Fruit fly (Drosophila melanogaster) whole organism, prepupa: ENCODE results near the gene Spn85F.

Source experiments
- CG10631 ChIP-seq: fragments of 200-800 bp; sonication (Bioruptor generic); optimal IDR thresholded peaks from 2 replicates; lab custom pipeline; 2016; ENCODE audit warnings: missing biosample characterization, missing genetic modification characterization
- CG10669 ChIP-seq: fragments of 200-800 bp; sonication (Bioruptor generic); optimal IDR thresholded peaks from 3 replicates; lab custom pipeline; 2018; ENCODE audit warnings: missing biosample characterization, mild to moderate bottlenecking, missing genetic modification characterization, moderate library complexity
- CG11294 ChIP-seq: fragments of 200-800 bp; sonication (Bioruptor generic); IDR thresholded peaks from 2 replicates; pipeline ENCODE4 v1.3.6; 2022; ENCODE audit warnings: missing biosample characterization, missing genetic modification characterization
- CG15336 ChIP-seq: fragments of 200-800 bp; sonication (Bioruptor generic); IDR thresholded peaks from 2 replicates; pipeline ENCODE4 v1.3.6; 2022; ENCODE audit warnings: missing biosample characterization, missing genetic modification characterization
- CG1621 ChIP-seq: fragments of 200-800 bp; sonication (Bioruptor generic); optimal IDR thresholded peaks from 3 replicates; lab custom pipeline; 2018; ENCODE audit warnings: missing biosample characterization, mild to moderate bottlenecking, missing genetic modification characterization
- CG16779 ChIP-seq: fragments of 200-800 bp; sonication (Bioruptor generic); optimal IDR thresholded peaks from 3 replicates; lab custom pipeline; 2017; ENCODE audit warnings: missing biosample characterization, mild to moderate bottlenecking, missing genetic modification characterization
- CG3032 ChIP-seq: fragments of 200-800 bp; optimal IDR thresholded peaks from 2 replicates; lab custom pipeline; 2019; ENCODE audit warnings: missing biosample characterization, mild to moderate bottlenecking, missing genetic modification characterization, moderate library complexity
- CG31627 ChIP-seq: fragments of 200-800 bp; sonication (Bioruptor generic); optimal IDR thresholded peaks from 3 replicates; lab custom pipeline; 2016; ENCODE audit warnings: missing biosample characterization, missing genetic modification characterization
- CG34406 ChIP-seq: fragments of 200-800 bp; sonication (Bioruptor generic); optimal IDR thresholded peaks from 3 replicates; lab custom pipeline; 2016; ENCODE audit warnings: missing biosample characterization, missing genetic modification characterization
- CG3919 ChIP-seq: fragments of 200-800 bp; sonication (Bioruptor generic); optimal IDR thresholded peaks from 3 replicates; lab custom pipeline; 2016; ENCODE audit warnings: missing biosample characterization, missing genetic modification characterization
- CG4318 ChIP-seq: fragments of 200-800 bp; sonication (Bioruptor generic); optimal IDR thresholded peaks from 3 replicates; lab custom pipeline; 2017; ENCODE audit warnings: missing biosample characterization, mild to moderate bottlenecking, missing genetic modification characterization
- CG6276 ChIP-seq: fragments of 200-800 bp; sonication (Bioruptor generic); optimal IDR thresholded peaks from 2 replicates; lab custom pipeline; 2017; ENCODE audit warnings: missing biosample characterization, mild to moderate bottlenecking, missing genetic modification characterization
- CG6792 ChIP-seq: fragments of 200-800 bp; sonication (Bioruptor generic); optimal IDR thresholded peaks from 3 replicates; lab custom pipeline; 2016; ENCODE audit warnings: missing biosample characterization, missing genetic modification characterization
- CG6808 ChIP-seq: fragments of 200-800 bp; sonication (Bioruptor generic); optimal IDR thresholded peaks from 3 replicates; lab custom pipeline; 2017; ENCODE audit warnings: missing biosample characterization, missing genetic modification characterization, mild to moderate bottlenecking, moderate library complexity, missing genetic modification reagents
- Eip75B ChIP-seq: fragments of 200-800 bp; sonication (Bioruptor generic); optimal IDR thresholded peaks from 3 replicates; lab custom pipeline; 2016; ENCODE audit warnings: missing biosample characterization, missing genetic modification characterization
- Eip78C ChIP-seq: fragments of 200-800 bp; sonication (Bioruptor generic); peaks from one replicate; lab custom pipeline; 2016; ENCODE audit warnings: missing biosample characterization, missing genetic modification characterization
- Ets21C ChIP-seq: fragments of 200-800 bp; sonication (Bioruptor generic); optimal IDR thresholded peaks from 3 replicates; lab custom pipeline; 2016; ENCODE audit warnings: missing biosample characterization, missing genetic modification characterization
- Hr39 ChIP-seq: fragments of 200-800 bp; sonication (Bioruptor generic); optimal IDR thresholded peaks from 2 replicates; lab custom pipeline; 2016; ENCODE audit warnings: missing biosample characterization, missing genetic modification characterization
- Hr4 ChIP-seq: fragments of 200-800 bp; sonication (Bioruptor generic); optimal IDR thresholded peaks from 3 replicates; lab custom pipeline; 2016; ENCODE audit warnings: missing biosample characterization, missing genetic modification characterization
- Lpt ChIP-seq: fragments of 200-800 bp; sonication (Bioruptor generic); optimal IDR thresholded peaks from 3 replicates; lab custom pipeline; 2016; ENCODE audit warnings: missing biosample characterization, missing genetic modification characterization
- Sox14 ChIP-seq: fragments of 200-800 bp; sonication (Bioruptor generic); optimal IDR thresholded peaks from 3 replicates; lab custom pipeline; 2016; ENCODE audit warnings: missing biosample characterization, missing genetic modification characterization
- Sox15 ChIP-seq: fragments of 200-800 bp; sonication (Bioruptor generic); optimal IDR thresholded peaks from 3 replicates; lab custom pipeline; 2016; ENCODE audit warnings: missing biosample characterization, missing genetic modification characterization
- achi ChIP-seq: fragments of 200-800 bp; sonication (Bioruptor generic); optimal IDR thresholded peaks from 3 replicates; lab custom pipeline; 2016; ENCODE audit warnings: missing biosample characterization, missing genetic modification characterization
- acj6 ChIP-seq: fragments of 200-800 bp; sonication (Bioruptor generic); optimal IDR thresholded peaks from 3 replicates; lab custom pipeline; 2016; ENCODE audit warnings: missing biosample characterization, missing genetic modification characterization
- cyc ChIP-seq: fragments of 200-800 bp; sonication (Bioruptor generic); optimal IDR thresholded peaks from 3 replicates; lab custom pipeline; 2016; ENCODE audit warnings: missing biosample characterization, missing genetic modification characterization
- dac ChIP-seq: fragments of 200-800 bp; sonication (Bioruptor generic); optimal IDR thresholded peaks from 2 replicates; lab custom pipeline; 2017; ENCODE audit warnings: missing biosample characterization, mild to moderate bottlenecking, missing genetic modification characterization
- dsx ChIP-seq: fragments of 200-800 bp; optimal IDR thresholded peaks from 3 replicates; lab custom pipeline; 2019; ENCODE audit warnings: missing biosample characterization, mild to moderate bottlenecking, missing genetic modification characterization, moderate library complexity; ENCODE audit not compliant: poor library complexity, severe bottlenecking
- esn ChIP-seq: fragments of 200-800 bp; sonication (Bioruptor generic); optimal IDR thresholded peaks from 2 replicates; lab custom pipeline; 2016; ENCODE audit warnings: missing biosample characterization, mild to moderate bottlenecking, missing genetic modification characterization, moderate library complexity
- fd59A ChIP-seq: fragments of 200-800 bp; sonication (Bioruptor generic); optimal IDR thresholded peaks from 2 replicates; lab custom pipeline; 2017; ENCODE audit warnings: missing biosample characterization, mild to moderate bottlenecking, missing genetic modification characterization, missing genetic modification reagents
- fkh ChIP-seq: fragments of 200-800 bp; sonication (Bioruptor generic); optimal IDR thresholded peaks from 3 replicates; lab custom pipeline; 2017; ENCODE audit warnings: missing biosample characterization, mild to moderate bottlenecking, missing genetic modification characterization, moderate library complexity
- lz ChIP-seq: fragments of 200-800 bp; sonication (Bioruptor generic); optimal IDR thresholded peaks from 3 replicates; lab custom pipeline; 2016; ENCODE audit warnings: missing biosample characterization, missing genetic modification characterization
- salr ChIP-seq, 2 experiments: fragments of 200-800 bp; sonication (Bioruptor generic); optimal IDR thresholded peaks; 3 replicates each; lab custom pipeline; 2016 to 2018; ENCODE audit warnings: missing biosample characterization in 2 of 2, missing genetic modification characterization in 2 of 2, mild to moderate bottlenecking in 1 of 2
- topi ChIP-seq: fragments of 200-800 bp; sonication (Bioruptor generic); optimal IDR thresholded peaks from 3 replicates; lab custom pipeline; 2016; ENCODE audit warnings: missing biosample characterization, missing genetic modification characterization

Spn85F gene

DNA sequence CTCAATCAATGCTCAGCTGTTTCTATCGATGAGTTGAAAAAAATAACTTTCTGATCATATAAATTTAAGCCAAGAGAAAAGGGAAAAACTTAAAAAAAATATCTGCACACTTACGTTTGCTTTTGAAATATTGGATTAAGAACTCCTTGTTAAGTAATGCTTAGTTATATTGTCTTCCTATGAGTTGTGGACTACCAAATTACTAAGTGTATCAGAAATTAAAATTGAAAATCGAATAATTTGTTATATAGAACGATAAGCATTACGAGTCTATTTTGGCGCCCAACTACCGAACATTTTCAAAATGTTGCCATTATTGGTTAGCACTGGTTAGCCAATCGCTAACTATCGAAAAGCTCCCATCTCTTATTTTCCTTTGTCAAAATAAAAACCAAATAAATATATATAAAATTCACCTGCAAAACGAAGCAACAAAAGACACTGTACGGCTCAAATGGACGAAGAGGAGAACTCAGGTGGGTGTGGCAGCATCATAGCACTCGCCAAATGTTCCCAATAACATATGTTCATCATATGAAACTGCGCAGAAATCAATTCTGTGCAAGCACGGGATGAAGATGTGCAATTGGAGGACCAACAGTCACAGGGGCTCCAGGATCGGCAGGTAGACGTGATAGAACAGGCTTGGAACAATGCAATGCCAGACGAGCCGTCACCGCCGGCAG is 52.0 kb downstream of the Spn85F start, which contains the start of gene ohgt:
ohgt (plus strand) TSS at position 358 of the 686 bp plus-strand sequence.
- TF ChIP-seq CG6792 (GFP tag; lab: Kevin White, UChicago) (no peak), dsx (GFP tag; lab: Kevin White, UChicago) (peak; percentile 21), CG4318 (GFP tag; lab: Kevin White, UChicago) (no peak), Hr4 (peak; percentile 59), cyc (GFP tag; lab: Kevin White, UChicago) (peak; percentile 32), dac (GFP tag; lab: Kevin White, UChicago) (no peak), CG31627 (GFP tag; lab: Kevin White, UChicago) (peak; percentile 26), Hr39 (peak; percentile 41), CG34406 (peak; percentile 33), CG1621 (tag; lab: Kevin White, UChicago) (no peak), Ets21C (GFP tag; lab: Kevin White, UChicago) (no peak), topi (GFP tag; lab: Kevin White, UChicago) (peak; percentile 29), CG10669 (GFP tag; lab: Kevin White, UChicago) (peak; percentile 33), esn (GFP tag; lab: Kevin White, UChicago) (peak; percentile 49), Eip75B (GFP tag; lab: Kevin White, UChicago) (no peak), Sox14 (GFP tag; lab: Kevin White, UChicago) (peak; percentile 73), CG16779 (tag; lab: Kevin White, UChicago) (no peak), acj6 (peak; percentile 43), CG11294 (no peak), lz (GFP tag; lab: Kevin White, UChicago) (peak; percentile 25), CG3919 (GFP tag; lab: Kevin White, UChicago) (no peak), Lpt (GFP tag; lab: Kevin White, UChicago) (no peak), Sox15 (no peak), CG10631 (GFP tag; lab: Kevin White, UChicago) (peak; percentile 31), CG3032 (peak; percentile 44), salr (GFP tag; optimal IDR thresholded peaks at IDR 0.05; lab: Kevin White, UChicago) (no peak), CG6276 (no peak), achi (GFP tag; lab: Kevin White, UChicago) (peak; percentile 41), Eip78C (GFP tag; lab: Kevin White, UChicago) (peak; percentile 84), CG6808 (GFP tag; lab: Kevin White, UChicago) (peak; percentile 98), CG15336 (GFP tag; lab: Robert Waterston, UW) (0 out of 2 replicates have a peak, but pooled peaks have one; percentile 38), fd59A (peak; percentile 3), fkh (GFP tag; lab: Kevin White, UChicago) (peak; percentile 24)
